Worm (Caenorhabditis elegans) whole organism, L3 larva: ENCODE measurements around the gene VY10G11R.1.

Experiments
- R02D3.7 ChIP-seq: fragments of 150-350 bp; optimal IDR thresholded peaks from 2 replicates; lab custom pipeline; 2014; ENCODE audit warnings: missing biosample characterization, missing genetic modification characterization
- ZK546.5 ChIP-seq: sonication (generic microtip); optimal IDR thresholded peaks from 2 replicates; lab custom pipeline; 2017; ENCODE audit warnings: missing biosample characterization, missing genetic modification characterization
- aly-2 ChIP-seq: fragments of 150-350 bp; optimal IDR thresholded peaks from 2 replicates; lab custom pipeline; 2014; ENCODE audit warnings: missing biosample characterization, missing genetic modification characterization
- ama-1 ChIP-seq: fragments of 150-350 bp; optimal IDR thresholded peaks from 2 replicates; lab custom pipeline; 2018
- ceh-16 ChIP-seq: sonication (generic microtip); optimal IDR thresholded peaks from 2 replicates; lab custom pipeline; 2017; ENCODE audit warnings: missing biosample characterization, missing genetic modification characterization
- ceh-28 ChIP-seq: fragments of 150-350 bp; optimal IDR thresholded peaks from 2 replicates; lab custom pipeline; 2014; ENCODE audit warnings: missing biosample characterization, missing genetic modification reagents, missing genetic modification characterization
- ceh-82 ChIP-seq: fragments of 150-350 bp; optimal IDR thresholded peaks from 2 replicates; lab custom pipeline; 2014; ENCODE audit warnings: missing biosample characterization, missing genetic modification characterization
- ceh-9 ChIP-seq: sonication (generic microtip); optimal IDR thresholded peaks from 2 replicates; lab custom pipeline; 2018; ENCODE audit warnings: missing biosample characterization, missing genetic modification characterization
- daf-12 ChIP-seq: fragments of 150-350 bp; optimal IDR thresholded peaks from 2 replicates; lab custom pipeline; 2014; ENCODE audit warnings: missing biosample characterization, missing genetic modification reagents, missing genetic modification characterization
- egl-27 ChIP-seq: sonication (generic microtip); optimal IDR thresholded peaks from 4 replicates; lab custom pipeline; 2017; ENCODE audit warnings: missing biosample characterization, missing genetic modification reagents, missing genetic modification characterization
- egl-5 ChIP-seq: fragments of 150-350 bp; optimal IDR thresholded peaks from 2 replicates; lab custom pipeline; 2017; ENCODE audit warnings: missing biosample characterization, missing genetic modification reagents, missing genetic modification characterization, inconsistent platforms
- elt-1 ChIP-seq: fragments of 150-350 bp; optimal IDR thresholded peaks from 2 replicates; lab custom pipeline; 2014; ENCODE audit warnings: missing biosample characterization, missing genetic modification characterization
- elt-2 ChIP-seq: sonication (generic microtip); optimal IDR thresholded peaks from 2 replicates; lab custom pipeline; 2016; ENCODE audit warnings: missing genetic modification reagents, mild to moderate bottlenecking, missing genetic modification characterization, missing compliant biosample characterization
- elt-3 ChIP-seq, 3 experiments: fragments of 150-350 bp in 1 of 3; sonication (generic microtip) in 2 of 3; optimal IDR thresholded peaks; 2 replicates in 2 of 3; 4 replicates in 1 of 3; lab custom pipeline; 2014 to 2017; ENCODE audit warnings: missing biosample characterization in 3 of 3, missing genetic modification characterization in 3 of 3
- eor-1 ChIP-seq, 2 experiments: fragments of 150-350 bp; optimal IDR thresholded peaks; 2 replicates each; lab custom pipeline; 2014 to 2018; ENCODE audit warnings: missing biosample characterization in 2 of 2, missing genetic modification characterization in 2 of 2
- fkh-10 ChIP-seq: sonication (generic microtip); optimal IDR thresholded peaks from 2 replicates; lab custom pipeline; 2017; ENCODE audit warnings: missing biosample characterization, missing genetic modification reagents, missing genetic modification characterization
- fkh-2 ChIP-seq: fragments of 150-350 bp; optimal IDR thresholded peaks from 2 replicates; lab custom pipeline; 2014; ENCODE audit warnings: missing biosample characterization, missing genetic modification reagents, missing genetic modification characterization
- fos-1 ChIP-seq: fragments of 150-350 bp; optimal IDR thresholded peaks from 2 replicates; lab custom pipeline; 2014; ENCODE audit warnings: missing biosample characterization, missing genetic modification characterization
- hmg-11 ChIP-seq: sonication (generic microtip); optimal IDR thresholded peaks from 2 replicates; lab custom pipeline; 2016; ENCODE audit warnings: missing genetic modification characterization, missing compliant biosample characterization
- jun-1 ChIP-seq: fragments of 150-350 bp; optimal IDR thresholded peaks from 2 replicates; lab custom pipeline; 2014; ENCODE audit warnings: missing biosample characterization, missing genetic modification reagents, missing genetic modification characterization
- lin-15B ChIP-seq: fragments of 150-350 bp; optimal IDR thresholded peaks from 2 replicates; lab custom pipeline; 2014; ENCODE audit warnings: missing biosample characterization, missing genetic modification characterization
- lin-39 ChIP-seq: fragments of 150-350 bp; optimal IDR thresholded peaks from 2 replicates; lab custom pipeline; 2018; ENCODE audit warnings: missing biosample characterization, missing genetic modification reagents, missing genetic modification characterization
- lsy-12 ChIP-seq: sonication (generic microtip); optimal IDR thresholded peaks from 2 replicates; lab custom pipeline; 2016; ENCODE audit warnings: mild to moderate bottlenecking, missing genetic modification characterization, missing compliant biosample characterization
- mdl-1 ChIP-seq: fragments of 150-350 bp; optimal IDR thresholded peaks from 2 replicates; lab custom pipeline; 2014; ENCODE audit warnings: missing biosample characterization, missing genetic modification characterization
- mml-1 ChIP-seq: fragments of 150-350 bp; sonication (generic microtip); optimal IDR thresholded peaks from 3 replicates; lab custom pipeline; 2014; ENCODE audit warnings: missing biosample characterization, missing genetic modification characterization
- nfya-1 ChIP-seq: sonication (generic microtip); optimal IDR thresholded peaks from 2 replicates; lab custom pipeline; 2017; ENCODE audit warnings: missing genetic modification characterization, mild to moderate bottlenecking, missing compliant biosample characterization, antibody characterized with exemption, moderate library complexity; ENCODE audit not compliant: insufficient read depth
- nhr-11 ChIP-seq: fragments of 150-350 bp; optimal IDR thresholded peaks from 2 replicates; lab custom pipeline; 2014; ENCODE audit warnings: missing biosample characterization, missing genetic modification characterization
- nhr-12 ChIP-seq: fragments of 150-350 bp; optimal IDR thresholded peaks from 2 replicates; lab custom pipeline; 2014; ENCODE audit warnings: missing biosample characterization, missing genetic modification characterization
- nhr-23 ChIP-seq: fragments of 150-350 bp; optimal IDR thresholded peaks from 2 replicates; lab custom pipeline; 2014; ENCODE audit warnings: missing biosample characterization, missing genetic modification reagents, missing genetic modification characterization
- nhr-237 ChIP-seq: fragments of 150-350 bp; optimal IDR thresholded peaks from 2 replicates; lab custom pipeline; 2014; ENCODE audit warnings: missing biosample characterization, missing genetic modification characterization
- nhr-25 ChIP-seq: sonication (generic microtip); optimal IDR thresholded peaks from 2 replicates; lab custom pipeline; 2017; ENCODE audit warnings: missing biosample characterization, missing genetic modification characterization
- nhr-28 ChIP-seq: fragments of 150-350 bp; optimal IDR thresholded peaks from 2 replicates; lab custom pipeline; 2014; ENCODE audit warnings: missing biosample characterization, missing genetic modification characterization
- nhr-43 ChIP-seq: sonication (generic microtip); optimal IDR thresholded peaks from 2 replicates; lab custom pipeline; 2016; ENCODE audit warnings: mild to moderate bottlenecking, missing genetic modification characterization, missing compliant biosample characterization; ENCODE audit not compliant: poor library complexity, severe bottlenecking
- nhr-67 ChIP-seq: fragments of 150-350 bp; optimal IDR thresholded peaks from 2 replicates; lab custom pipeline; 2014; ENCODE audit warnings: missing biosample characterization, missing genetic modification characterization
- nhr-76 ChIP-seq: fragments of 150-350 bp; sonication (generic microtip); optimal IDR thresholded peaks from 5 replicates; lab custom pipeline; 2014; ENCODE audit warnings: missing biosample characterization, missing genetic modification characterization
- nhr-77 ChIP-seq: fragments of 150-350 bp; optimal IDR thresholded peaks from 2 replicates; lab custom pipeline; 2014; ENCODE audit warnings: missing biosample characterization, missing genetic modification characterization
- pha-4 ChIP-seq: fragments of 150-350 bp; optimal IDR thresholded peaks from 2 replicates; lab custom pipeline; 2014; ENCODE audit warnings: missing biosample characterization, missing genetic modification reagents, missing genetic modification characterization
- pqm-1 ChIP-seq: fragments of 150-350 bp; optimal IDR thresholded peaks from 2 replicates; lab custom pipeline; 2017; ENCODE audit warnings: missing biosample characterization, missing genetic modification characterization, inconsistent platforms
- sea-2 ChIP-seq: fragments of 150-350 bp; sonication (generic microtip); optimal IDR thresholded peaks from 4 replicates; lab custom pipeline; 2014; ENCODE audit warnings: missing biosample characterization, missing genetic modification reagents, missing genetic modification characterization
- skn-1 ChIP-seq: fragments of 150-350 bp; optimal IDR thresholded peaks from 2 replicates; lab custom pipeline; 2014; ENCODE audit warnings: missing biosample characterization, missing genetic modification characterization
- snpc-4 ChIP-seq: fragments of 150-350 bp; optimal IDR thresholded peaks from 2 replicates; lab custom pipeline; 2014; ENCODE audit warnings: missing biosample characterization, missing genetic modification characterization
- tbx-2 ChIP-seq: sonication (generic microtip); optimal IDR thresholded peaks from 2 replicates; lab custom pipeline; 2016; ENCODE audit warnings: mild to moderate bottlenecking, missing genetic modification characterization, missing compliant biosample characterization
- unc-39 ChIP-seq: sonication (generic microtip); optimal IDR thresholded peaks from 4 replicates; lab custom pipeline; 2017; ENCODE audit warnings: missing biosample characterization, missing genetic modification characterization
- unc-62 ChIP-seq: fragments of 150-350 bp; sonication (generic microtip); optimal IDR thresholded peaks from 4 replicates; lab custom pipeline; 2014; ENCODE audit warnings: missing biosample characterization, missing genetic modification reagents, missing genetic modification characterization
- zag-1 ChIP-seq: fragments of 150-350 bp; optimal IDR thresholded peaks from 2 replicates; lab custom pipeline; 2014; ENCODE audit warnings: missing biosample characterization, missing genetic modification characterization
- ztf-11 ChIP-seq: fragments of 150-350 bp; optimal IDR thresholded peaks from 2 replicates; lab custom pipeline; 2014; ENCODE audit warnings: missing biosample characterization, missing genetic modification characterization
- ztf-4 ChIP-seq: fragments of 150-350 bp; optimal IDR thresholded peaks from 2 replicates; lab custom pipeline; 2014; ENCODE audit warnings: missing biosample characterization, missing genetic modification characterization

Gene VY10G11R.1

DNA sequence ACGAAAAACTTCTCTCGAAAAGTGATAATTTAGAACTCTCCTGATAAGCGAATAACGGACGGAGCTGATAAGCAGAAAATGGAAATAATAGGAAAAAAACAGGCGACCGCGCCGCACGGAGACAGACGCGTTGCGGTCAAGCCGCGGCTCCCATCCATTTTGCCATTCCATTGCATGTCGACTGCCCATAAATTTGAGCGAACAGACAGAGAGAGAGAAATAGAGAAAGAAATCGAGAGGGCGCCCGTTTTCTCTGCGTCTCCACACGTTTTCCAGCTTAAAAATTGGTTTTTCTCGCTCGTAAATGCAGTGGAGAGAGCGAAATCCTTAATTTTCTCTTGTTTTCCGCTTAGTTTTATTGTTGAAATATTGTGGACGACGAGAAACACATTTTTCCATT lies 31.1 kb upstream of the VY10G11R.1 start:
- TF ChIP-seq unc-39 (no peak), lin-39 (tag; lab: Kevin White, UChicago) (peak; percentile 52), fos-1 (no peak), nhr-11 (tag; lab: Kevin White, UChicago) (no peak), skn-1 (peak; percentile 30), aly-2 (tag; lab: Kevin White, UChicago) (no peak), tbx-2 (tag; lab: Kevin White, UChicago) (no peak), lsy-12 (tag; lab: Kevin White, UChicago) (no peak), nhr-23 (tag; lab: Kevin White, UChicago) (no peak), nhr-77 (no peak), nhr-12 (tag; lab: Kevin White, UChicago) (no peak), hmg-11 (tag; lab: Kevin White, UChicago) (peak; percentile 74), jun-1 (tag; lab: Kevin White, UChicago) (peak; percentile 49), ceh-82 (tag; lab: Kevin White, UChicago) (no peak), nhr-25 (no peak), pqm-1 (tag; lab: Kevin White, UChicago) (peak; percentile 78), nhr-237 (tag; lab: Kevin White, UChicago) (no peak), daf-12 (no peak), ceh-9 (no peak), nhr-67 (tag; lab: Kevin White, UChicago) (no peak), nhr-28 (no peak), lin-15B (tag; lab: Kevin White, UChicago) (peak; percentile 17), ztf-11 (tag; lab: Kevin White, UChicago) (no peak), R02D3.7 (tag; lab: Kevin White, UChicago) (no peak), unc-62 (GFP tag; lab: Kevin White, UChicago) (no peak), nhr-76 (tag; lab: Kevin White, UChicago) (no peak), mml-1 (tag; lab: Kevin White, UChicago) (no peak), egl-5 (tag; lab: Kevin White, UChicago) (peak; percentile 93), elt-1 (tag; lab: Kevin White, UChicago) (no peak), elt-2 (tag; lab: Kevin White, UChicago) (peak; percentile 97), zag-1 (tag; lab: Kevin White, UChicago) (no peak), ZK546.5 (tag; lab: Kevin White, UChicago) (no peak), mdl-1 (tag; lab: Kevin White, UChicago) (no peak), ceh-28 (peak; percentile 10), nhr-43 (tag; lab: Kevin White, UChicago) (no peak), ceh-16 (tag; lab: Kevin White, UChicago) (no peak), eor-1 (tag; optimal IDR thresholded peaks at IDR 0.05; lab: Kevin White, UChicago) (no peak), pha-4 (peak; percentile 59), snpc-4 (peak; percentile 17), fkh-2 (tag; lab: Kevin White, UChicago) (no peak), ama-1 (lab: Kevin White, UChicago) (no peak), fkh-10 (GFP tag; lab: Kevin White, UChicago) (peak; percentile 1), nfya-1 (tag; lab: Kevin White, UChicago) (peak; percentile 75), sea-2 (GFP tag; lab: Kevin White, UChicago) (no peak), ztf-4 (tag; lab: Kevin White, UChicago) (no peak), elt-3 (tag; optimal IDR thresholded peaks at IDR 0.05; lab: Kevin White, UChicago) (no peak), egl-27 (tag; lab: Kevin White, UChicago) (no peak)
